Worm (Caenorhabditis elegans): Measurements from ENCODE around the gene F14H12.8.

Gene F14H12.8

ce11 chrX:4388834-4389409 lies 24.1 kb upstream of the F14H12.8 start, which contains the start of gene dpy-23 (continued):
- peak; percentile 94 for TF ChIP-seq xbp-1 (tag; optimal IDR thresholded peaks at IDR 0.05)
- TF ChIP-seq lin-13 (GFP tag; optimal IDR thresholded peaks at IDR 0.05), result peak; percentile 94
- TF ChIP-seq nhr-90 (tag; optimal IDR thresholded peaks at IDR 0.05; ENCODE audit: poor library complexity), result peak; percentile 89
- no peak for TF ChIP-seq ama-1 (optimal IDR thresholded peaks at IDR 0.05)
- no peak for TF ChIP-seq tlp-1 (tag; optimal IDR thresholded peaks at IDR 0.05)
- peak; percentile 96 for TF ChIP-seq tbx-2 (tag; optimal IDR thresholded peaks at IDR 0.05)
- TF ChIP-seq lin-35 (GFP tag; optimal IDR thresholded peaks at IDR 0.05), result peak; percentile 84
- TF ChIP-seq nhr-12 (tag; optimal IDR thresholded peaks at IDR 0.05), result no peak
- peak in 1 of 2 experiments; percentile 86 for TF ChIP-seq mdl-1 (tag; optimal IDR thresholded peaks at IDR 0.05)
- peak; percentile 94 for TF ChIP-seq ztf-4 (tag; optimal IDR thresholded peaks at IDR 0.05)
- TF ChIP-seq hlh-17 (GFP tag; optimal IDR thresholded peaks at IDR 0.05; ENCODE audit: borderline replicate concordance), result no peak
- TF ChIP-seq sptf-1 (tag; optimal IDR thresholded peaks at IDR 0.05), result no peak
- peak; percentile 74 for TF ChIP-seq sox-4 (tag; optimal IDR thresholded peaks at IDR 0.05)
- peak; percentile 99 for TF ChIP-seq lin-14 (GFP tag; optimal IDR thresholded peaks at IDR 0.05)
- peak; percentile 92 for TF ChIP-seq skn-1 (tag; optimal IDR thresholded peaks at IDR 0.05)
- peak; percentile 23 for TF ChIP-seq nhr-76 (tag; optimal IDR thresholded peaks at IDR 0.05)
- peak; percentile 81 to 93 for TF ChIP-seq lsy-2 (tag; optimal IDR thresholded peaks at IDR 0.05)
- TF ChIP-seq ztf-11 (tag; optimal IDR thresholded peaks at IDR 0.05), result peak in 1 of 2 experiments; percentile 77
- TF ChIP-seq snpc-4 (tag; optimal IDR thresholded peaks at IDR 0.05), result peak; percentile 40
- TF ChIP-seq ets-5 (GFP tag; IDR thresholded peaks at IDR 0.05), result no peak
- peak; percentile 96 for TF ChIP-seq nhr-20 (tag; optimal IDR thresholded peaks at IDR 0.05)
- peak; percentile 78 to 94 for TF ChIP-seq efl-1 (optimal IDR thresholded peaks at IDR 0.05)
- TF ChIP-seq efl-1 (GFP tag; optimal IDR thresholded peaks at IDR 0.05 in 1 of 2), result peak; percentile 37 to 95
- TF ChIP-seq nhr-77 (tag; optimal IDR thresholded peaks at IDR 0.05), result peak; percentile 96
- TF ChIP-seq elt-3 (tag; optimal IDR thresholded peaks at IDR 0.05), result peak in 4 of 6 experiments; percentile 6 to 72 (median 66)
- TF ChIP-seq blmp-1 (tag; optimal IDR thresholded peaks at IDR 0.05), result peak; percentile 58
- peak; percentile 51 to 97 (median 93) for TF ChIP-seq ceh-82 (tag; optimal IDR thresholded peaks at IDR 0.05)
- no peak for TF ChIP-seq nhr-28 (tag; optimal IDR thresholded peaks at IDR 0.05)
- peak; percentile 79 for TF ChIP-seq unc-130 (tag; optimal IDR thresholded peaks at IDR 0.05)
- TF ChIP-seq fkh-10 (GFP tag; optimal IDR thresholded peaks at IDR 0.05), result peak; percentile 97
- no peak for TF ChIP-seq unc-30 (tag; optimal IDR thresholded peaks at IDR 0.05)
- peak; percentile 96 for TF ChIP-seq snu-23 (GFP tag; optimal IDR thresholded peaks at IDR 0.05)
- TF ChIP-seq unc-98 (GFP tag; IDR thresholded peaks at IDR 0.05), result peak; percentile 56
- TF ChIP-seq dpl-1 (GFP tag; optimal IDR thresholded peaks at IDR 0.05), result peak; percentile 57 to 63 (median 61)
- peak; percentile 57 for TF ChIP-seq aly-2 (tag; optimal IDR thresholded peaks at IDR 0.05)
- peak; percentile 84 for TF ChIP-seq lir-3 (tag; optimal IDR thresholded peaks at IDR 0.05; ENCODE audit: poor library complexity)
- TF ChIP-seq hlh-4 (tag; optimal IDR thresholded peaks at IDR 0.05), result no peak
- no peak for TF ChIP-seq efl-3 (GFP tag; optimal IDR thresholded peaks at IDR 0.05)
- TF ChIP-seq nhr-19 (GFP tag; conservative IDR thresholded peaks at IDR 0.05), result peak; percentile 92
- TF ChIP-seq C34B4.2 (tag; optimal IDR thresholded peaks at IDR 0.05), result no peak
- peak; percentile 91 for TF ChIP-seq mep-1 (tag; optimal IDR thresholded peaks at IDR 0.05)
- peak; percentile 67 for TF ChIP-seq vab-15 (tag; optimal IDR thresholded peaks at IDR 0.05)
- peak; percentile 39 for TF ChIP-seq F16B12.6 (tag; optimal IDR thresholded peaks at IDR 0.05)
- TF ChIP-seq sup-37 (GFP tag; optimal IDR thresholded peaks at IDR 0.05), result peak; percentile 17
- peak; percentile 38 for TF ChIP-seq lin-15B (tag; optimal IDR thresholded peaks at IDR 0.05)
- peak; percentile 83 for TF ChIP-seq isw-1 (GFP tag; IDR thresholded peaks at IDR 0.05)
- TF ChIP-seq alr-1 (tag; optimal IDR thresholded peaks at IDR 0.05; ENCODE audit: borderline replicate concordance), result no peak
- TF ChIP-seq aha-1 (tag; optimal IDR thresholded peaks at IDR 0.05), result peak; percentile 56
- peak; percentile 94 for TF ChIP-seq unc-86 (tag; optimal IDR thresholded peaks at IDR 0.05)
- TF ChIP-seq dsc-1 (tag; optimal IDR thresholded peaks at IDR 0.05), result peak; percentile 91
- peak; percentile 91 for TF ChIP-seq fos-1 (tag; optimal IDR thresholded peaks at IDR 0.05)
